Worm (Caenorhabditis elegans) whole organism, L2 larva: ENCODE results near the gene cutl-21.

Source experiments
- C34F6.9 ChIP-seq: fragments of 150-350 bp; optimal IDR thresholded peaks from 2 replicates; lab custom pipeline; 2014; ENCODE audit warnings: missing biosample characterization, missing genetic modification characterization
- F13H6.1 ChIP-seq: sonication (generic microtip); optimal IDR thresholded peaks from 2 replicates; lab custom pipeline; 2016; ENCODE audit warnings: missing genetic modification characterization, missing compliant biosample characterization
- R02D3.7 ChIP-seq: fragments of 150-350 bp; optimal IDR thresholded peaks from 2 replicates; lab custom pipeline; 2014; ENCODE audit warnings: missing biosample characterization, missing genetic modification characterization
- ZK546.5 ChIP-seq: sonication (generic microtip); optimal IDR thresholded peaks from 2 replicates; lab custom pipeline; 2017; ENCODE audit warnings: missing biosample characterization, missing genetic modification characterization
- alr-1 ChIP-seq: fragments of 150-350 bp; optimal IDR thresholded peaks from 2 replicates; lab custom pipeline; 2014; ENCODE audit warnings: missing biosample characterization, missing genetic modification characterization
- aly-2 ChIP-seq: fragments of 150-350 bp; optimal IDR thresholded peaks from 2 replicates; lab custom pipeline; 2014; ENCODE audit warnings: missing biosample characterization, missing genetic modification characterization
- ama-1 ChIP-seq: fragments of 150-350 bp; optimal IDR thresholded peaks from 2 replicates; lab custom pipeline; 2018; ENCODE audit warnings: inconsistent platforms
- ceh-16 ChIP-seq: fragments of 150-350 bp; optimal IDR thresholded peaks from 2 replicates; lab custom pipeline; 2014; ENCODE audit warnings: missing biosample characterization, missing genetic modification characterization
- ceh-82 ChIP-seq: fragments of 150-350 bp; optimal IDR thresholded peaks from 2 replicates; lab custom pipeline; 2014; ENCODE audit warnings: missing biosample characterization, missing genetic modification characterization
- crh-2 ChIP-seq: sonication (generic microtip); optimal IDR thresholded peaks from 2 replicates; lab custom pipeline; 2017; ENCODE audit warnings: missing biosample characterization, missing genetic modification characterization
- dmd-4 ChIP-seq: sonication (generic microtip); optimal IDR thresholded peaks from 2 replicates; lab custom pipeline; 2017; ENCODE audit warnings: missing biosample characterization, missing genetic modification characterization
- egl-27 ChIP-seq: sonication (generic microtip); optimal IDR thresholded peaks from 3 replicates; lab custom pipeline; 2017; ENCODE audit warnings: missing biosample characterization, missing genetic modification reagents, missing genetic modification characterization
- elt-1 ChIP-seq: fragments of 150-350 bp; optimal IDR thresholded peaks from 2 replicates; lab custom pipeline; 2014; ENCODE audit warnings: missing biosample characterization, missing genetic modification characterization
- elt-3 ChIP-seq: sonication (generic microtip); optimal IDR thresholded peaks from 2 replicates; lab custom pipeline; 2017; ENCODE audit warnings: missing biosample characterization, missing genetic modification characterization
- fos-1 ChIP-seq: fragments of 150-350 bp; optimal IDR thresholded peaks from 2 replicates; lab custom pipeline; 2014; ENCODE audit warnings: missing biosample characterization, missing genetic modification characterization
- gmeb-1 ChIP-seq: fragments of 150-350 bp; optimal IDR thresholded peaks from 2 replicates; lab custom pipeline; 2014; ENCODE audit warnings: missing biosample characterization, missing genetic modification characterization
- lin-13 ChIP-seq: fragments of 150-350 bp; optimal IDR thresholded peaks from 2 replicates; lab custom pipeline; 2014; ENCODE audit warnings: missing biosample characterization, missing genetic modification reagents, missing genetic modification characterization
- lin-39 ChIP-seq: fragments of 150-350 bp; optimal IDR thresholded peaks from 2 replicates; lab custom pipeline; 2014; ENCODE audit warnings: missing biosample characterization, missing genetic modification reagents, missing genetic modification characterization
- lsy-2 ChIP-seq, 2 experiments: fragments of 150-350 bp in 1 of 2; sonication (generic microtip) in 1 of 2; optimal IDR thresholded peaks; 2 replicates each; lab custom pipeline; 2014 to 2017; ENCODE audit warnings: missing biosample characterization in 2 of 2, missing genetic modification characterization in 2 of 2
- mab-5 ChIP-seq: fragments of 150-350 bp; optimal IDR thresholded peaks from 2 replicates; lab custom pipeline; 2014; ENCODE audit warnings: missing biosample characterization, missing genetic modification characterization
- mdl-1 ChIP-seq, 2 experiments: fragments of 150-350 bp in 1 of 2; sonication (generic microtip) in 1 of 2; optimal IDR thresholded peaks; 2 replicates each; lab custom pipeline; 2017; ENCODE audit warnings: missing biosample characterization in 2 of 2, missing genetic modification characterization in 2 of 2
- nhr-10 ChIP-seq: sonication (generic microtip); optimal IDR thresholded peaks from 2 replicates; lab custom pipeline; 2017; ENCODE audit warnings: missing biosample characterization, missing genetic modification characterization
- nhr-11 ChIP-seq: fragments of 150-350 bp; optimal IDR thresholded peaks from 2 replicates; lab custom pipeline; 2014; ENCODE audit warnings: missing biosample characterization, missing genetic modification characterization
- nhr-129 ChIP-seq: fragments of 150-350 bp; optimal IDR thresholded peaks from 2 replicates; lab custom pipeline; 2014; ENCODE audit warnings: missing biosample characterization, missing genetic modification characterization
- nhr-23 ChIP-seq: fragments of 150-350 bp; optimal IDR thresholded peaks from 2 replicates; lab custom pipeline; 2014; ENCODE audit warnings: missing biosample characterization, missing genetic modification reagents, missing genetic modification characterization
- nhr-25 ChIP-seq: fragments of 150-350 bp; sonication (generic microtip); optimal IDR thresholded peaks from 3 replicates; lab custom pipeline; 2014; ENCODE audit warnings: missing biosample characterization, missing genetic modification characterization
- peb-1 ChIP-seq: fragments of 150-350 bp; optimal IDR thresholded peaks from 2 replicates; lab custom pipeline; 2014; ENCODE audit warnings: missing biosample characterization, missing genetic modification characterization
- sem-4 ChIP-seq: fragments of 150-350 bp; optimal IDR thresholded peaks from 2 replicates; lab custom pipeline; 2014; ENCODE audit warnings: missing biosample characterization, missing genetic modification reagents, missing genetic modification characterization
- sma-3 ChIP-seq: sonication (generic microtip); optimal IDR thresholded peaks from 2 replicates; lab custom pipeline; 2016; ENCODE audit warnings: missing genetic modification reagents, missing genetic modification characterization, missing compliant biosample characterization
- sma-9 ChIP-seq, 2 experiments: fragments of 150-350 bp in 1 of 2; sonication (generic microtip) in 1 of 2; optimal IDR thresholded peaks; 2 replicates each; lab custom pipeline; 2014 to 2016; ENCODE audit warnings: missing genetic modification characterization in 2 of 2, mild to moderate bottlenecking in 1 of 2, missing biosample characterization in 1 of 2, missing compliant biosample characterization in 1 of 2, missing genetic modification reagents in 1 of 2, moderate library complexity in 1 of 2
- snpc-4 ChIP-seq: fragments of 150-350 bp; optimal IDR thresholded peaks from 2 replicates; lab custom pipeline; 2014; ENCODE audit warnings: missing biosample characterization, missing genetic modification characterization
- unc-39 ChIP-seq: fragments of 150-350 bp; optimal IDR thresholded peaks from 2 replicates; lab custom pipeline; 2014; ENCODE audit warnings: missing biosample characterization, missing genetic modification characterization
- unc-55 ChIP-seq: fragments of 150-350 bp; sonication (generic microtip); optimal IDR thresholded peaks from 3 replicates; lab custom pipeline; 2014; ENCODE audit warnings: missing biosample characterization, missing genetic modification reagents, missing genetic modification characterization
- zag-1 ChIP-seq: fragments of 150-350 bp; optimal IDR thresholded peaks from 2 replicates; lab custom pipeline; 2014; ENCODE audit warnings: missing biosample characterization, missing genetic modification characterization
- ztf-1 ChIP-seq: fragments of 200-800 bp; sonication (Bioruptor generic); conservative IDR thresholded peaks from 2 replicates; pipeline ENCODE4 v1.3.6; 2022; ENCODE audit warnings: missing genetic modification characterization, missing compliant biosample characterization
- ztf-11 ChIP-seq: sonication (generic microtip); optimal IDR thresholded peaks from 2 replicates; lab custom pipeline; 2017; ENCODE audit warnings: missing biosample characterization, missing genetic modification characterization

The cutl-21 gene

ce11 chrX:1004037-1004436 lies at the start of gene cutl-21:
Gene cutl-21 (plus strand): TSS chrX:1004337.
- TF ChIP-seq dmd-4 (tag; lab: Kevin White, UChicago) (no peak), zag-1 (tag; lab: Kevin White, UChicago) (no peak), elt-3 (no peak), nhr-11 (tag; lab: Kevin White, UChicago) (no peak), peb-1 (no peak), crh-2 (tag; lab: Kevin White, UChicago) (no peak), sma-3 (GFP tag; lab: Kevin White, UChicago) (no peak), gmeb-1 (tag; lab: Kevin White, UChicago) (no peak), snpc-4 (no peak), sem-4 (tag; lab: Kevin White, UChicago) (no peak)
- TF ChIP-seq, all 48 proteins: peak for 0

DNA sequence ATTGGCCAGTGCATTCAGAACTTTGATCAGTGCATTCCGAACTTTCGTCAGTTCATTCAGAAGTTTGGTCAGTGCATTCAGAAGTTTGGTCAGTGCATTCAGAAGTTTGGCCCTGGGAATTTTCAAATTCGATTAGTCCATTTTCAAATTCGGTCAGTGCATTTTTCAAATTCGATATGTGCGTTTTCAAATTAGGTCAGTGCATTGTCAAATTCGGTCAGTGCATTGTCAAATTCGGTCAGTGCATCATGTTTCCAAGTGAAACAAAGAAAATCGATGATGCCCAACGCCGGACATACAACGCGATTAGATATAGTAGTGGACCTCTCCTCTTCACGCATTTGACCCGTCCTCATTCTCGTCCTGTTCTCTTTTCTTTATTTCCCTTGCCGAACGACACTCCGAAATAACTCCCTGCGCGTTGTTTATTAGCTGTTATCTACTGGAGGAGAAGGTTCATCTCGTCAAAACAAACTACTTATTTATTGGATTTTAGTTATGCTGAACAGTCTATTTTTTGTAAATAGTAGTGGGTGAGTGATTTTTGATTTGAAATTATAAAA lies 49.6 kb upstream of the cutl-21 start, which contains the start of gene apm-3:
apm-3 (plus strand) TSS at position 477 of the 563 bp plus-strand sequence.
- TF ChIP-seq lin-13 (GFP tag; lab: Kevin White, UChicago) = peak; percentile 5
- peak; percentile 58 for TF ChIP-seq nhr-129 (tag; lab: Kevin White, UChicago)
- no peak for TF ChIP-seq nhr-25 (tag; lab: Kevin White, UChicago)
- peak in 1 of 2 experiments; percentile 41 for TF ChIP-seq lsy-2 (tag; optimal IDR thresholded peaks at IDR 0.05; lab: Kevin White, UChicago)
- TF ChIP-seq crh-2 (tag; lab: Kevin White, UChicago) = peak; percentile 15
- TF ChIP-seq nhr-11 (tag; lab: Kevin White, UChicago) = no peak
- TF ChIP-seq unc-55 (GFP tag; lab: Kevin White, UChicago) = peak; percentile 48
- peak; percentile 30 for TF ChIP-seq sma-9 (GFP tag; optimal IDR thresholded peaks at IDR 0.05; lab: Kevin White, UChicago)
- no peak for TF ChIP-seq sma-9 (tag; optimal IDR thresholded peaks at IDR 0.05; lab: Kevin White, UChicago)
- TF ChIP-seq C34F6.9 (tag; lab: Kevin White, UChicago) = peak; percentile 55
- TF ChIP-seq zag-1 (tag; lab: Kevin White, UChicago) = no peak
- TF ChIP-seq, all 48 proteins: peak for 7

ce11 chrX:957581-957980 lies 46.6 kb upstream of the cutl-21 start, which contains the start of gene chil-10:
Gene chil-10 (plus strand): TSS chrX:957881.
- TF ChIP-seq sma-9 (GFP tag; optimal IDR thresholded peaks at IDR 0.05; lab: Kevin White, UChicago) = no peak
- no peak for TF ChIP-seq sma-9 (tag; optimal IDR thresholded peaks at IDR 0.05; lab: Kevin White, UChicago)
- no peak for TF ChIP-seq aly-2 (tag; lab: Kevin White, UChicago)
- no peak for TF ChIP-seq peb-1
- TF ChIP-seq sma-3 (GFP tag; lab: Kevin White, UChicago) = no peak
- no peak for TF ChIP-seq lin-39 (tag; lab: Kevin White, UChicago)
- no peak for TF ChIP-seq F13H6.1 (tag; lab: Kevin White, UChicago)
- TF ChIP-seq ama-1 (lab: Kevin White, UChicago) = no peak
- no peak for TF ChIP-seq elt-3
- no peak for TF ChIP-seq nhr-10
- no peak for TF ChIP-seq ZK546.5 (tag; lab: Kevin White, UChicago)
- TF ChIP-seq mab-5 (tag; lab: Kevin White, UChicago) = no peak
- TF ChIP-seq gmeb-1 (tag; lab: Kevin White, UChicago) = no peak

- TF ChIP-seq ztf-1 (GFP tag; lab: Robert Waterston, UW) (no peak), unc-39 (tag; lab: Kevin White, UChicago) (no peak), sem-4 (tag; lab: Kevin White, UChicago) (no peak), mdl-1 (tag; optimal IDR thresholded peaks at IDR 0.05; lab: Kevin White, UChicago) (no peak), ceh-16 (tag; lab: Kevin White, UChicago) (no peak), crh-2 (tag; lab: Kevin White, UChicago) (no peak), elt-1 (tag; lab: Kevin White, UChicago) (no peak), alr-1 (no peak), elt-3 (no peak), dmd-4 (tag; lab: Kevin White, UChicago) (no peak), C34F6.9 (tag; lab: Kevin White, UChicago) (no peak), nhr-23 (tag; lab: Kevin White, UChicago) (no peak), fos-1 (tag; lab: Kevin White, UChicago) (no peak), nhr-129 (tag; lab: Kevin White, UChicago) (no peak), ama-1 (lab: Kevin White, UChicago) (no peak)
Measured at ce11 chrX:960139-960538, 44.0 kb upstream of the cutl-21 start.

- no peak for TF ChIP-seq R02D3.7
- no peak for TF ChIP-seq snpc-4
- TF ChIP-seq ceh-82 (tag; lab: Kevin White, UChicago) = no peak
- no peak for TF ChIP-seq ama-1 (lab: Kevin White, UChicago)
- TF ChIP-seq unc-55 (GFP tag; lab: Kevin White, UChicago) = no peak
- no peak for TF ChIP-seq dmd-4 (tag; lab: Kevin White, UChicago)
- no peak for TF ChIP-seq ztf-11 (tag; lab: Kevin White, UChicago)
- no peak for TF ChIP-seq egl-27 (tag; lab: Kevin White, UChicago)
- TF ChIP-seq F13H6.1 (tag; lab: Kevin White, UChicago) = no peak
Measured at ce11 chrX:963171-963570, 41.0 kb upstream of the cutl-21 start, which contains the start of gene ncs-1. Gene ncs-1 (minus strand): TSS chrX:963271.
